Worm (Caenorhabditis elegans): ENCODE data around the gene Y64H9A.2.

Y64H9A.2 gene

DNA sequence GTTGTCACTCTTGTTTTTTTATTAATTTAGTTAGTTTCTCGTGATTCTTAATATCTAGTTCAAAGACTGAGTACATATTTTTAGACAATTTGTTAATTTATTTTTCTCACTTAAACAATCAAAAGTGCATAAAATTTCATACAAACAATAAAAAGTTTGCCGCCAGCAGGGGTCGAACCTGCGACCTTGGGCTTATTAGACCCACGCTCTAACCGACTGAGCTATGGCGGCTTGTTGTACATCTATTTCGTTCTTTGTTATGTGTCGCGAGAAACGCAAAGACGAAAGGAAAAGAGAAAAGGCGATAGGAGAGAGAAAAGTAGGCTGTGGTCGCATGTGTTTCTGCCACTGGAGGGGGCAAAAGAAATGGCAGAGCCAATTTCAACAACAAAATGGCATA lies 41.7 kb downstream of the Y64H9A.2 start (continued):
- TF ChIP-seq saeg-2 (GFP tag; IDR thresholded peaks at IDR 0.05) (peak; percentile 91), lin-13 (GFP tag; optimal IDR thresholded peaks at IDR 0.05) (peak; percentile 85), dmd-8 (GFP tag; IDR thresholded peaks at IDR 0.05) (peak; percentile 89), Y5F2A.4 (GFP tag; optimal IDR thresholded peaks at IDR 0.05) (peak; percentile 74), php-3 (GFP tag; IDR thresholded peaks at IDR 0.05) (peak; percentile 92), nhr-41 (GFP tag; IDR thresholded peaks at IDR 0.05) (peak; percentile 64; the same call in 1 of the 2 replicates), lim-7 (GFP tag; IDR thresholded peaks at IDR 0.05) (peak; percentile 93), mxl-2 (GFP tag; conservative IDR thresholded peaks at IDR 0.05) (peak; percentile 86), madf-9 (GFP tag; conservative IDR thresholded peaks at IDR 0.05) (peak; percentile 91), daf-12 (tag; optimal IDR thresholded peaks at IDR 0.05) (no peak), lsy-2 (tag; optimal IDR thresholded peaks at IDR 0.05) (peak; percentile 23 to 80), set-16 (GFP tag; IDR thresholded peaks at IDR 0.05) (0 out of 2 replicates have a peak, but pooled peaks have one; percentile 11), sdz-12 (GFP tag; optimal IDR thresholded peaks at IDR 0.05) (peak; percentile 74), Y75B8A.6 (GFP tag; IDR thresholded peaks at IDR 0.05) (peak; percentile 89; the same call in 1 of the 2 replicates), dve-1 (tag; optimal IDR thresholded peaks at IDR 0.05; ENCODE audit: insufficient read depth) (peak; percentile 87), lin-38 (GFP tag; IDR thresholded peaks at IDR 0.05) (peak; percentile 81), attf-4 (tag; optimal IDR thresholded peaks at IDR 0.05) (peak; percentile 30), nhr-6 (tag; optimal IDR thresholded peaks at IDR 0.05) (peak; percentile 64), spr-1 (tag; optimal IDR thresholded peaks at IDR 0.05) (peak; percentile 82), vab-7 (GFP tag; IDR thresholded peaks at IDR 0.05) (peak; percentile 95), ama-1 (optimal IDR thresholded peaks at IDR 0.05) (no peak), ceh-62 (tag; optimal IDR thresholded peaks at IDR 0.05) (no peak), mdt-29 (GFP tag; IDR thresholded peaks at IDR 0.05) (peak; percentile 87), zag-1 (tag; optimal IDR thresholded peaks at IDR 0.05) (no peak), lin-15B (tag; optimal IDR thresholded peaks at IDR 0.05) (no peak), aha-1 (tag) (peak; percentile 98)

- TF ChIP-seq nhr-102 (tag; optimal IDR thresholded peaks at IDR 0.05) (no peak), lin-38 (GFP tag; IDR thresholded peaks at IDR 0.05) (no peak), lin-13 (GFP tag; optimal IDR thresholded peaks at IDR 0.05) (no peak), lsy-2 (tag; optimal IDR thresholded peaks at IDR 0.05) (peak in 1 of 2 experiments; percentile 27), mep-1 (tag; optimal IDR thresholded peaks at IDR 0.05) (peak; percentile 24), lim-7 (GFP tag; IDR thresholded peaks at IDR 0.05) (no peak), ceh-20 (GFP tag; IDR thresholded peaks at IDR 0.05) (no peak), dve-1 (tag; optimal IDR thresholded peaks at IDR 0.05; ENCODE audit: insufficient read depth) (peak; percentile 28), Y5F2A.4 (GFP tag; optimal IDR thresholded peaks at IDR 0.05) (no peak), unc-62 (GFP tag; optimal IDR thresholded peaks at IDR 0.05 in 1 of 2) (peak in 1 of 2 experiments; percentile 35), unc-62 (tag; optimal IDR thresholded peaks at IDR 0.05) (no peak), ZK337.2 (GFP tag; IDR thresholded peaks at IDR 0.05) (no peak), hlh-30 (tag; optimal IDR thresholded peaks at IDR 0.05; ENCODE audit: insufficient read depth) (peak; percentile 12), daf-16 (GFP tag; optimal IDR thresholded peaks at IDR 0.05) (peak in 1 of 2 experiments; percentile 23), daf-16 (tag; optimal IDR thresholded peaks at IDR 0.05) (peak; percentile 94)
Measured at ce11 chrX:5086212-5086611, 42.4 kb downstream of the Y64H9A.2 start.

DNA sequence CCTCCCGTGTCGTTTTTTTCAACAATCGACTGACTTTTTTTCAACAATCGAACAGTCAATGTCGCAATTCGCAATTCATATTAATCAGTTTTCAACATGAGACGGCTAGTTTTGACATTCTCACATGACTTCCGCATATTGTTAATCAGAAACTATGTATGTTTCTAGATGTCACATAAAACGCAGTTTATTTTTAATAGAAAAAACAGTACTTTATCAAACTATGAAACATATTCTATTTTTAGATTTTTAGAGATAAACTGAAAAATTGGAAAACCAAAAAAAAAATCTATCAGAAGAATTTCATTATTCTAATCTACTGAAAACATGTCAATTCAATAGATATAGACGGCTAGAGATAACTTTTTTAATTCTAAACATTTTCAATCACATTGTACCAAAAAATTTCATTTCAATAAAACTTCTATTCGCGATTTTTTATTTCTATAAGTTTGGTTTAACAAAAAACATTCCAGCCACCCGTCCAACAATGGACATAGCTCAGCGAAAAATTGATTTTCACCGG lies 43.7 kb downstream of the Y64H9A.2 start, which contains the start of gene pnk-4:
TSS of gene pnk-4 (plus strand) at position 476 of the 526 bp plus-strand sequence.
- TF ChIP-seq aha-1 (tag) (peak; percentile 95), hlh-11 (tag; optimal IDR thresholded peaks at IDR 0.05) (peak; percentile 1), saeg-2 (GFP tag; IDR thresholded peaks at IDR 0.05) (no peak), dmd-6 (GFP tag; IDR thresholded peaks at IDR 0.05) (0 out of 2 replicates have a peak, but pooled peaks have one; percentile 7), mdt-29 (GFP tag; IDR thresholded peaks at IDR 0.05) (no peak), dve-1 (tag; optimal IDR thresholded peaks at IDR 0.05; ENCODE audit: insufficient read depth) (peak; percentile 18), ceh-20 (GFP tag; IDR thresholded peaks at IDR 0.05) (no peak), ztf-11 (tag; optimal IDR thresholded peaks at IDR 0.05) (no peak)
